Worm (Caenorhabditis elegans) whole organism, dauer: Measurements from ENCODE around the gene paqr-1.
"Not testable (repeated sequence)": the region's sequence is repeated elsewhere in the genome, so short reads cannot be mapped to it uniquely, and the experiment has no call there.

Experiments
- unc-62 ChIP-seq: sonication (generic microtip); optimal IDR thresholded peaks from 2 replicates; lab custom pipeline; 2017; ENCODE audit warnings: missing biosample characterization, missing genetic modification reagents, missing genetic modification characterization

Gene paqr-1

ce11 chrIV:6555388-6556330 lies at the start of gene paqr-1:
Gene paqr-1 (minus strand): TSS chrIV:6555438.
- no peak for TF ChIP-seq unc-62 (GFP tag; lab: Kevin White, UChicago)

DNA sequence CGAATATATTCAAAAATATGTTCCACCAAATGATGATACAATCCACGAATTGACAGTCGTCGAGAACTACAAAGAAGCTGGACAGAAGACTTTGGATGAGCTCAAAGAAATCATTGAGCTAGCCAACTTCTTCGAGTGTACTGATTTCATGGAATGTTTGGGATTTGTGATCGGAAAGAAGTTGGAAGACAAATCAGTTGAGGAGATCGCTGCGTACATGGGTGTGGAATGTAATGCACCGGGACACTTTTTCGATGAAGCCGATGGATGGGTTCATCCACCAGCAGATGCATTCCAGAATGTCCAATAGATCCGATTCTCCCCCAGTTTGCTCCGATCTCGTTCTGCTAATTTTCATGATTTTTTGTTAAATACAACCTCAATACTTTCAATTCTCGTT lies 48.3 kb upstream of the paqr-1 start:
- no peak for TF ChIP-seq unc-62 (GFP tag; lab: Kevin White, UChicago)

DNA sequence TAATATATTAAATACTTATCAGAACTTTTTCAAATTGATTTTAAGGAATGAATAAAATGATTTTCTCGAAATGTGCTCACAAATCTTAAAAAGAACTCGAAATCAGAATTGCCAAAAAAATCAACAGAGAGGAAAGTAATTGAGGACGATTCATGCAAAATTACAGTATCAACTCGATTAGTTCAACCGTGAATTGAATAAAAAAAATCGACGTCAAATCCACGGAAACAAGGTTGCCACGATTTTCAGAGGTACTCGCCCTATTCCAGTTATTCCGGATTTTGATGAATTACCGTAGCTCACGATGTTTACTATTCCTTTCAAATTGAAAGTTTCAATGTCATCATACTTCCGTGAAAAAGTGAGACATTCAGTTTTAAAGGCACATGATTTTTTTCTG lies 47.1 kb upstream of the paqr-1 start, which contains the start of gene F15B10.3:
TSS of gene F15B10.3 (plus strand) at position 301 of the 400 bp plus-strand sequence.
- TF ChIP-seq unc-62 (GFP tag; lab: Kevin White, UChicago), result no peak

- TF ChIP-seq unc-62 (GFP tag; lab: Kevin White, UChicago), result no peak
Measured at ce11 chrIV:6601213-6601724, 46.0 kb upstream of the paqr-1 start, which contains the start of gene sup-36. Gene sup-36 (plus strand): TSS chrIV:6601674.

- TF ChIP-seq unc-62 (GFP tag; lab: Kevin White, UChicago), result no peak
Measured at ce11 chrIV:6599447-6599846, 44.2 kb upstream of the paqr-1 start, which contains the start of gene F38A5.8. Gene F38A5.8 (plus strand): TSS chrIV:6599747.

DNA sequence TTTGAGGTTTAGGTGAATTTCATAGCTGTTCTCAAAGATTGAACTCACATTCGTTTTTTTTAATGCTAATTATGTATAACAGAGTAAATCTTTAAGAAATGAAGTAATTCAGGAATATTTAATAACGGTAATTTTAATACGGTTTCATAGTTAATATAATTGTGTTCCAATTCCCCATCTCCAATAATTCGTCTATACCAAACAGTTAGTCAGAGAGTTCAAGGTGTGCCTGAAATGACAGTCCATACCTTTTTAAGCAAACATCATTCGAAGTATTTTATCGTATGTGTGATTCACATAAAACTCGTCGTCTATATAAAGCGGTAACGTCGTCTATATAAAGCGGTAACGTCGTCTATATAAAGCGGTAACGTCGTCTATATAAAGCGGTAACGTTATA lies 43.5 kb upstream of the paqr-1 start, which contains the start of gene nspb-5:
TSS of gene nspb-5 (plus strand) at position 301 of the 400 bp plus-strand sequence.
- TF ChIP-seq unc-62 (GFP tag; lab: Kevin White, UChicago), result not testable (repeated sequence)

ce11 chrIV:6597918-6598317 lies 42.7 kb upstream of the paqr-1 start, which contains the start of gene nspb-4:
Gene nspb-4 (plus strand): TSS chrIV:6598218.
- not testable (repeated sequence) for TF ChIP-seq unc-62 (GFP tag; lab: Kevin White, UChicago)

ce11 chrIV:6597298-6597697 lies 42.1 kb upstream of the paqr-1 start, which contains the start of gene F38A5.6:
Gene F38A5.6 (minus strand): TSS chrIV:6597398.
- TF ChIP-seq unc-62 (GFP tag; lab: Kevin White, UChicago), result no peak

DNA sequence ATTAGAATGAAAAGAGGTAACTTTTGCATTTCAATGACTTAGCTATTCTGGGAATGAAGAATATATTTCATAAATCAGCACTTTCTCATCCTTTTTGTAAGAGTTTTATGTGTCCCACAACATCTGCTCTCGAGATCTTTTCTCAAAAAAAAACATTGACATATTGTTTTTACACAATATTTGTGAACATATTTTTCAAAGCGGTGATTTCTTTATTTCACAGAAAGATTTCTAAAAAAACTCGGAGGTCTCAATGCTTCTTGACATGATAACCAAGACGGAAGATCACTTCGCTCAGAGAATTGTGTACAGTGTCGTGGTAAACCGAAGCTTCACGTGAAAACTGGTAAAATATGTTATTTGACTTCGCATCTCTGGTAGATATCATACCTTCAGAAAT lies 40.7 kb upstream of the paqr-1 start, which contains the start of gene F38A5.22:
TSS of gene F38A5.22 (minus strand) at position 29 of the 400 bp plus-strand sequence.
- no peak for TF ChIP-seq unc-62 (GFP tag; lab: Kevin White, UChicago)

ce11 chrIV:6594871-6595270 lies 39.6 kb upstream of the paqr-1 start, which contains the start of gene nspb-3:
Gene nspb-3 (minus strand): TSS chrIV:6594971.
- TF ChIP-seq unc-62 (GFP tag; lab: Kevin White, UChicago), result not testable (repeated sequence)

DNA sequence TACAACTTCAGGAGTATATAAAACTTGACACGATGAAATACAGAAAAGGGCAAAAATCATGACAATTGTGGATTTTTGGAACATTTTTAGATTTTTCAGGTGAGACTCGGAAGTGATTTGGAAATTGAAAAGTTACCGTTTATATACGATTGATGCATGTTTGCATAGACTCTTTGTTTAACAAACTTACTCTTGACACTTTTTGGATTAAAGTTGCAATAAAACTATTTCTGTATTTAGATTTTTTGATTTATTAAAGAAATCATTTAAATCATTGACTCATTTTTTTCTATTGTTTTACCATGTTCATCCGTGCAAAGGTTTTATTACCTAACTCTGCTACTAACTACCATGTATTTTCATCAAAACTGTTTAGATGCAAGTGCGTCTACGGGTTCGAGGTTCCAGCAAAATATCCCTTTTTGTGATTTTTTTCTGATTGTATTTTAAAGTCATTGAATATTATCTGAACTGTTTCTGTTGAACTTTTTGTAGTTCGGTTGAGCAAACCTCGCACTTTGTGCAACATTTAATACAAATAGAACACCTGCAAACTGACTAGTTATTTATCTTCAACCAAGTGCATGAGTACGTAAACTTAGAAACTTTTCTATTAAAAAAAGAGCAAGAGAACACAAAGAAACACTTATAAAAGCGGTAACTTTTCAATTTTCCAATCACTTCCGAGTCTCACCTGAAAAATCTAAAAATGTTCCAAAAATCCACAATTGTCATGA lies 35.9 kb upstream of the paqr-1 start, which contains the start of the genes nspb-1 and nspb-2:
TSS of gene nspb-1 (minus strand) at position 101 of the 737 bp plus-strand sequence.
TSS of gene nspb-2 (plus strand) at position 687 of the 737 bp plus-strand sequence.
- not testable (repeated sequence) for TF ChIP-seq unc-62 (GFP tag; lab: Kevin White, UChicago)

ce11 chrIV:6590029-6590428 lies 34.8 kb upstream of the paqr-1 start, which contains the start of the genes lec-11 and irld-7:
Gene lec-11 (minus strand): TSS chrIV:6590154.
Gene irld-7 (plus strand): TSS chrIV:6590360.
- TF ChIP-seq unc-62 (GFP tag; lab: Kevin White, UChicago), result no peak

ce11 chrIV:6588080-6588613 lies 32.9 kb upstream of the paqr-1 start:
- no peak for TF ChIP-seq unc-62 (GFP tag; lab: Kevin White, UChicago)

DNA sequence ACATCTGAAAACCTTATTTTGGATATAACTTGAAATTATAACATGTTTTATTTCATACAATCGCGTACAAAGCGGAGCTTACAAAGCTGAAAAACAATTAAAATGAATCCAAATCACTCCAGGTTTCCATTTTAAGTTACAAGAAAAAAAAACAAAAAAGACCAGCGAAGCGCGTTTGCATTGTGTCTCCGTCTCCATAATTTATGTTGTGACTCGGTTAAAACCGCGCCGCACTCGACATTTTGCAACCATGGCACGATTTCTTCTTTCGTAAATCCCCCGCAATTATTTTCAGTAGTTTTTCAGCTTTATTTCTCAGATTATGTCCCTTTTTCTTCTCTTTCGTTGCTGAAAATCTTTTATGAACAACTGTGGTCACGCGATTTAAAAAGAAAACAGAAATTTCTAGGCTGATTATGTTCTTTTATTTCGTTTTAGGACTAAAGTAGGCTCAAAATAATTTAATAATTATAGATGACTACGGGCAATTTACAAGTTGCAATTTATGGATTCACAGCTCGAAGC lies 30.2 kb upstream of the paqr-1 start, which contains the start of the genes F38A5.2 and dnj-11:
TSS of gene F38A5.2 (minus strand) at position 4 of the 525 bp plus-strand sequence.
TSS of gene dnj-11 (plus strand) at position 475 of the 525 bp plus-strand sequence.
- no peak for TF ChIP-seq unc-62 (GFP tag; lab: Kevin White, UChicago)
